Worm (Caenorhabditis elegans) whole organism, L4/young adult: ENCODE results near the gene bcf-1.

Experiments used
- dao-5 ChIP-seq: sonication (generic microtip); optimal IDR thresholded peaks from 2 replicates; lab custom pipeline; 2016; ENCODE audit warnings: missing genotype, missing genetic modification characterization, moderate library complexity, missing compliant biosample characterization
- him-1 ChIP-seq: sonication (generic microtip); optimal IDR thresholded peaks from 2 replicates; lab custom pipeline; 2016; ENCODE audit warnings: missing genotype, missing genetic modification reagents, missing genetic modification characterization, missing compliant biosample characterization

DNA sequence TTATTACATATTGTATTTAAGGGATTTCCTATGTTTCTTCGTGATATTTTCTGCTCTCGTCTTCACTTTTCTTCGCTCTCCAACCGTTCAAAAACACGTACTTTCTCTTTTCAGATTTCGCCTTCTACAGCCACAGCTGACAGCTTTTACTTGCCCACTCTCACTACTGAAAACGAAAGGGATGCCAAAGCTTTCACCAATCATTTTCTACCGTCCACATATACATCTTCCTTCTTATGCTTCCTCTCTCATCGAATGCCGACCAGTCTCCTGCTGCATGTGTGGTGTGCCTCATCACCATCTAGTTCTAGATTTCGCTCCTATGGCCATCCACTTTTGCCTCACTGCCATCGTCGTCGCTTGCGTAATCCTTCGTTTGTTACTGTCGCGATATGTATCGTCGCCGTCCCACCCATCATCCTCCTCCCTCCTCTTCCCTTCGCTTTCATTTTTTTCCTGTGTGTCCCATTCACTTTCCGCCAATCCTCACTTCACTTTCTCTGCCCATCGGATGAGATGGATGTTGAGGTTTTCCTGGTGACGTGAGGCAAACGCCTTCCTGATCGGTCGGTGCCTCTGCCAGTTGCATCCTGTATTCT is 55.3 kb downstream of the bcf-1 start:
- TF ChIP-seq him-1 (tag; lab: Kevin White, UChicago): no peak
- no peak for TF ChIP-seq dao-5 (tag; lab: Kevin White, UChicago)
